Fruit fly (Drosophila melanogaster) whole organism, pupa: Measurements from ENCODE around the gene CG34426.

Source experiments
- CG10348 ChIP-seq: fragments of 200-800 bp; sonication (Bioruptor generic); IDR thresholded peaks from 2 replicates; pipeline ENCODE4 v1.3.6; 2022; ENCODE audit warnings: missing biosample characterization, missing genetic modification characterization
- CG12605 ChIP-seq: fragments of 200-800 bp; sonication (Bioruptor generic); IDR thresholded peaks from 2 replicates; pipeline ENCODE4 v1.3.6; 2022; ENCODE audit warnings: missing biosample characterization, missing genetic modification characterization
- CG13204 ChIP-seq: fragments of 200-800 bp; sonication (Bioruptor generic); optimal IDR thresholded peaks from 2 replicates; lab custom pipeline; 2018; ENCODE audit warnings: missing biosample characterization, mild to moderate bottlenecking, missing genetic modification characterization, moderate library complexity
- CG14655 ChIP-seq: fragments of 200-800 bp; sonication (Bioruptor generic); optimal IDR thresholded peaks from 3 replicates; lab custom pipeline; 2017; ENCODE audit warnings: mild to moderate bottlenecking, missing biosample characterization, missing genetic modification reagents, missing genetic modification characterization
- CG15710 ChIP-seq: fragments of 200-800 bp; sonication (Bioruptor generic); optimal IDR thresholded peaks from 2 replicates; lab custom pipeline; 2018; ENCODE audit warnings: missing biosample characterization, mild to moderate bottlenecking, missing genetic modification characterization, moderate library complexity
- CG17806 ChIP-seq: fragments of 200-800 bp; sonication (Bioruptor generic); optimal IDR thresholded peaks from 2 replicates; lab custom pipeline; 2018; ENCODE audit warnings: missing biosample characterization, mild to moderate bottlenecking, missing genetic modification characterization, moderate library complexity
- CG32121 ChIP-seq: fragments of 200-800 bp; sonication (Bioruptor generic); IDR thresholded peaks from 2 replicates; pipeline ENCODE4 v1.3.6; 2022; ENCODE audit warnings: missing biosample characterization, missing genetic modification characterization
- CG34367 ChIP-seq: fragments of 200-800 bp; sonication (Bioruptor generic); optimal IDR thresholded peaks from 2 replicates; lab custom pipeline; 2018; ENCODE audit warnings: missing biosample characterization, mild to moderate bottlenecking, missing genetic modification characterization
- CG4496 ChIP-seq: fragments of 200-800 bp; sonication (Bioruptor generic); IDR thresholded peaks from 3 replicates; pipeline ENCODE4 v1.3.6; 2022; ENCODE audit warnings: missing biosample characterization, missing genetic modification characterization
- CG8159 ChIP-seq: fragments of 200-800 bp; sonication (Bioruptor generic); optimal IDR thresholded peaks from 3 replicates; lab custom pipeline; 2018; ENCODE audit warnings: missing biosample characterization, mild to moderate bottlenecking, missing genetic modification characterization, moderate library complexity
- CG8301 ChIP-seq: fragments of 200-800 bp; sonication (Bioruptor generic); optimal IDR thresholded peaks from 2 replicates; lab custom pipeline; 2018; ENCODE audit warnings: missing biosample characterization, mild to moderate bottlenecking, missing genetic modification characterization
- CG9948 ChIP-seq: fragments of 200-800 bp; sonication (Bioruptor generic); optimal IDR thresholded peaks from 2 replicates; lab custom pipeline; 2018; ENCODE audit warnings: missing biosample characterization, mild to moderate bottlenecking, missing genetic modification characterization, moderate library complexity
- D1 ChIP-seq: fragments of 200-800 bp; sonication (Bioruptor generic); optimal IDR thresholded peaks from 2 replicates; lab custom pipeline; 2018; ENCODE audit warnings: missing biosample characterization, mild to moderate bottlenecking, missing genetic modification characterization, moderate library complexity
- EcR ChIP-seq: fragments of 200-800 bp; sonication (Bioruptor generic); optimal IDR thresholded peaks from 3 replicates; lab custom pipeline; 2019; ENCODE audit warnings: missing biosample characterization, missing genetic modification characterization, mild to moderate bottlenecking, moderate library complexity, missing genetic modification reagents
- Ets98B ChIP-seq: fragments of 200-800 bp; sonication (Bioruptor generic); IDR thresholded peaks from 2 replicates; pipeline ENCODE4 v1.3.6; 2022; ENCODE audit warnings: missing biosample characterization, missing genetic modification characterization
- Pif1A ChIP-seq: fragments of 200-800 bp; sonication (Bioruptor generic); optimal IDR thresholded peaks from 3 replicates; lab custom pipeline; 2016; ENCODE audit warnings: missing biosample characterization, missing genetic modification characterization
- Pif1B ChIP-seq: fragments of 200-800 bp; sonication (Bioruptor generic); optimal IDR thresholded peaks from 3 replicates; lab custom pipeline; 2016; ENCODE audit warnings: missing biosample characterization, missing genetic modification characterization
- Snoo ChIP-seq: fragments of 200-800 bp; sonication (Bioruptor generic); optimal IDR thresholded peaks from 3 replicates; lab custom pipeline; 2017; ENCODE audit warnings: missing biosample characterization, mild to moderate bottlenecking, missing genetic modification characterization, inconsistent platforms
- fd96Ca ChIP-seq: fragments of 200-800 bp; sonication (Bioruptor generic); IDR thresholded peaks from 3 replicates; pipeline ENCODE4 v1.3.6; 2022; ENCODE audit warnings: missing biosample characterization, missing genetic modification characterization
- gl ChIP-seq: fragments of 200-800 bp; sonication (Bioruptor generic); optimal IDR thresholded peaks from 2 replicates; lab custom pipeline; 2018; ENCODE audit warnings: missing biosample characterization, mild to moderate bottlenecking, missing genetic modification characterization
- rn ChIP-seq: fragments of 200-800 bp; sonication (Bioruptor generic); IDR thresholded peaks from 2 replicates; pipeline ENCODE4 v1.3.6; 2022; ENCODE audit warnings: missing biosample characterization, missing genetic modification characterization

The CG34426 gene

DNA sequence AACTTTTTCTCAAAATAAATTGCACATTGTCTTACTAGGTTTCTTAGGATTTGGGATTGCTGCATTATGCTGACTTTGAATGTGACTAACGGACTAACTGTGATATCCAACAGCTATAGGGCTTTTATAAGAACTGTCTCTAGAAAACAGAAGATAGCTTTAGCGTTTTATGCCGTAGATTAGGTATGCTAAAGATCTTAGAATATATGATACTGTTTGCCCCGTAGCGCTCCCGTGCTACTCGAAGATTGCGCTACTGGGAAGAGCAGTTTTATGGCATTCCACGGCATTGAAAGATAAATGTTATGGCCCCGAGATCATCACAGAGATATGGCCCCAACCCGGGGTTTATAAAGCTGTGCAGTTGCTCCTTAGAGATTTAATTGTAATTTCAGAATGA is at the start of gene CG34426, which contains the start of gene CG13311:
CG34426 (plus strand) TSS at position 400 of the 400 bp plus-strand sequence.
CG13311 (minus strand) TSS at position 101 of the 400 bp plus-strand sequence.
- TF ChIP-seq CG9948 (tag; lab: Kevin White, UChicago) (no peak), CG8159 (tag; lab: Kevin White, UChicago) (no peak), Ets98B (GFP tag; lab: Robert Waterston, UW) (no peak), CG34367 (no peak)
- TF ChIP-seq, all 21 proteins: peak for 0

DNA sequence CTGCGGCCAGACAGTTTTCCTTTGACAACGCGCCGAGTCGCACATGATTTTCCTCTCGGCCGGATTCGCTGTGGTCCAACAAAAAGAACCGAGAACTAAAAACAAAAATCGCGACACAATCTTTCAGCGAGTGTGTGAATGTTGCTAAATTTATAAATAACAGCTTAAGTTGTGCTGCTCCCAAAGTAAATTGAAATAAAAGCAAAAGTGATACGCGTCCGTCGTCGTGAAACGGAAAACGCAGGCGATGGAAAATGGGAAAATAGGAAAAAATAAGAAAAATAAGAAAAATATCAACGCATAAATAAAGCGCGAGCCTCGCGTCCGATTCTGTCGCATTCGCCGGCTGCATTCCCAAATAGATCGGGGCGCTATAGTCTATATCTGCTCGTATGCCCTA is 48.7 kb upstream of the CG34426 start, which contains the start of gene Fhos:
Fhos (plus strand) TSS at position 28 of the 400 bp plus-strand sequence.
- peak; percentile 21 for TF ChIP-seq CG8301 (tag; lab: Kevin White, UChicago)
- TF ChIP-seq CG34367 = no peak
- TF ChIP-seq CG14655 (GFP tag; lab: Kevin White, UChicago) = peak; percentile 3
- peak; percentile 30; the same call in 1 of the 2 replicates for TF ChIP-seq CG32121 (GFP tag; lab: Robert Waterston, UW)
- no peak for TF ChIP-seq CG15710 (tag; lab: Kevin White, UChicago)
- no peak for TF ChIP-seq CG13204 (GFP tag; lab: Kevin White, UChicago)
- no peak for TF ChIP-seq CG4496 (GFP tag; lab: Robert Waterston, UW)
- TF ChIP-seq CG12605 (GFP tag; lab: Robert Waterston, UW) = peak; percentile 50; the same call in 1 of the 2 replicates
- TF ChIP-seq Ets98B (GFP tag; lab: Robert Waterston, UW) = peak; percentile 24; the same call in 1 of the 2 replicates
- TF ChIP-seq CG8159 (tag; lab: Kevin White, UChicago) = no peak
- no peak for TF ChIP-seq Pif1B (GFP tag; lab: Kevin White, UChicago)
- TF ChIP-seq CG9948 (tag; lab: Kevin White, UChicago) = no peak
- TF ChIP-seq CG17806 (tag; lab: Kevin White, UChicago) = no peak
- no peak for TF ChIP-seq fd96Ca (GFP tag; lab: Robert Waterston, UW)

DNA sequence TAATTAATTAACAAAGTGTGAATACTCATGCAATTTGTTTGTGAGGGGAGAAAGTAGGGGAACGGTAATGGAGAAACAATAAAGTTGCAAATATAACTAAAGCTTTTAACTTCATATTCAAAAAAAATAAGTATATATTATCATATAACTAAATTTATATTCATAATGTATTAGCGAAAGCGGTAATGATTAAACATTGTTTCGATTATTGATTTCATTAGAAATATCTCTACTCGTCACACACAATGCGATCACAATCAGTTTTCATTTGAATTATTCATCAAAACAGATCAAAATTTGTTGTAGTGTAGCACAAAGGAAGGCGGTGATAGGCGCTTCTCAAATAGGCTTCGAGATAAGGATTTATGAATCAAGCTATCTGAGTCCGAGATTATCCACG is 46.6 kb upstream of the CG34426 start, which contains the start of gene CG6576:
CG6576 (plus strand) TSS at position 301 of the 400 bp plus-strand sequence.
- no peak for TF ChIP-seq gl
- TF ChIP-seq Ets98B (GFP tag; lab: Robert Waterston, UW) = no peak
- no peak for TF ChIP-seq CG13204 (GFP tag; lab: Kevin White, UChicago)
- TF ChIP-seq fd96Ca (GFP tag; lab: Robert Waterston, UW) = no peak
- TF ChIP-seq CG9948 (tag; lab: Kevin White, UChicago) = no peak
- no peak for TF ChIP-seq Pif1A (GFP tag; lab: Kevin White, UChicago)
- TF ChIP-seq CG10348 = no peak
- no peak for TF ChIP-seq CG32121 (GFP tag; lab: Robert Waterston, UW)
- no peak for TF ChIP-seq CG12605 (GFP tag; lab: Robert Waterston, UW)
- no peak for TF ChIP-seq EcR (GFP tag; lab: Kevin White, UChicago)
- TF ChIP-seq CG4496 (GFP tag; lab: Robert Waterston, UW) = no peak
- TF ChIP-seq Pif1B (GFP tag; lab: Kevin White, UChicago) = no peak
- no peak for TF ChIP-seq rn (GFP tag; lab: Robert Waterston, UW)
- no peak for TF ChIP-seq D1 (tag; lab: Kevin White, UChicago)
- TF ChIP-seq CG34367 = no peak

DNA sequence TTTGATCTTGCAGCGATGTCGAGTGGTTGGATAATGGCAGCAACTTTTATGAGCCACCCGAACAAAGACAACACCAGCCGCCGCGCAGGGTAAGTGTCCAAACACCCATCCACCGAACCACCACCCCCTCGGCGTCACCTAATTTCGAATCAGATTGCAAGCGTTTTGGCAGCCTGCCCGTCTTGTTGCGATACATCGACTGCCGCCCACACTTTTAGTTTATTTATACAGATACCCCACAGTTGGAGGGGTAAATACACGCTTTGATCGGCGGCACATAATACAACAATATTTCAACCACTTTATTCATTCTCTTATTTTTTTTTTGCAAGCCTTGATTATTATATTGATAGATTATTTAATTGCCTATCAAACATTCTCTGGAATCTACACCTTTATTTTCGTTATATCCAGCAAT is 39.2 kb upstream of the CG34426 start:
- no peak for TF ChIP-seq CG9948 (tag; lab: Kevin White, UChicago)
- peak; percentile 12; the same call in 1 of the 3 replicates for TF ChIP-seq fd96Ca (GFP tag; lab: Robert Waterston, UW)
- TF ChIP-seq Pif1B (GFP tag; lab: Kevin White, UChicago) = no peak
- TF ChIP-seq CG12605 (GFP tag; lab: Robert Waterston, UW) = peak; percentile 21; the same call in 1 of the 2 replicates
- peak; percentile 78 for TF ChIP-seq CG32121 (GFP tag; lab: Robert Waterston, UW)
- TF ChIP-seq Snoo = no peak
- peak; percentile 8 for TF ChIP-seq CG15710 (tag; lab: Kevin White, UChicago)
- TF ChIP-seq Pif1A (GFP tag; lab: Kevin White, UChicago) = peak; percentile 10
- TF ChIP-seq Ets98B (GFP tag; lab: Robert Waterston, UW) = peak; percentile 64
- no peak for TF ChIP-seq CG8159 (tag; lab: Kevin White, UChicago)
- TF ChIP-seq gl = no peak
- no peak for TF ChIP-seq rn (GFP tag; lab: Robert Waterston, UW)
- TF ChIP-seq D1 (tag; lab: Kevin White, UChicago) = no peak
- TF ChIP-seq CG10348 = no peak
- TF ChIP-seq CG13204 (GFP tag; lab: Kevin White, UChicago) = no peak

DNA sequence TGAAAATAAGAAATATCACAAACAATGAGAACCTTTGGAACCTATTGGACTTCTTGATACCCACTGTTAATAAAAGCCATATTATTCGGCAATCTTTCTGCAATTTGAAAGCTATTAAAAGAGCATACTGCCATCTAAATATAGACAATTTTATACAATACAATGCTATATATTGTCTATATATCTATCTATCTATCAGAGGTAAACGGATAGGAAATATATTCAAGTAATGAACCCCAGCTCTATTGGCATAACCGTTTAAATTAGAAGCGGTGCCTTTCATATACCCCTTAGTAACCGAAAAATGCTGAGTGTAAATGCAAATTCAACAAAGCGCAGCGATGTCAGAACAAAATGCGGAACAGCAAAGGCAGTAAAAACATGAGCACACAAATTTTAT is 38.5 kb upstream of the CG34426 start:
- TF ChIP-seq CG15710 (tag; lab: Kevin White, UChicago) (no peak), Snoo (peak; percentile 32), gl (no peak), CG12605 (GFP tag; lab: Robert Waterston, UW) (no peak)

DNA sequence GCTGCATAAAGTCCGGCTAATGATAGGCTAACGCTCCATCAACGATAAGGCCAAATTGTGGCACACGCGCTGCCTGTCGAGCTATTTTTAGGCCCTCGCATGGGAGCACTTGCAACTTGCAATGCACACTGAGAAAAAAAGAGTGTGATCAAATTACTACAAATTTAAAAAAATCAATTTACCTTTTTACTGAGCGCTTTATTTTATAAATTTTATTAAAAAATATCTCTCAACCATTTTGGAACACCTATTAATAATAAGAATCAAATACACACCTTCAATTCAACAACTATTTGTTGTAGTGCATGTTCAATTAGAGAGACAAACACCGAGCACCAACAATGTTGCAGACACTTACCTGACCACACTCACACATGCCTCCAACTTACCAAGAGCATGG is 36.8 kb upstream of the CG34426 start:
- TF ChIP-seq CG15710 (tag; lab: Kevin White, UChicago) = no peak
- TF ChIP-seq rn (GFP tag; lab: Robert Waterston, UW) = peak; percentile 91
- TF ChIP-seq CG32121 (GFP tag; lab: Robert Waterston, UW) = peak; percentile 97
- no peak for TF ChIP-seq EcR (GFP tag; lab: Kevin White, UChicago)
- TF ChIP-seq CG9948 (tag; lab: Kevin White, UChicago) = peak; percentile 66
- peak; percentile 66 for TF ChIP-seq CG10348
- TF ChIP-seq CG8301 (tag; lab: Kevin White, UChicago) = peak; percentile 85
- peak; percentile 70 for TF ChIP-seq fd96Ca (GFP tag; lab: Robert Waterston, UW)
- no peak for TF ChIP-seq Pif1A (GFP tag; lab: Kevin White, UChicago)
- TF ChIP-seq Snoo = no peak
- TF ChIP-seq CG4496 (GFP tag; lab: Robert Waterston, UW) = peak; percentile 96
- peak; percentile 96 for TF ChIP-seq CG12605 (GFP tag; lab: Robert Waterston, UW)
- TF ChIP-seq Pif1B (GFP tag; lab: Kevin White, UChicago) = peak; percentile 32
- TF ChIP-seq Ets98B (GFP tag; lab: Robert Waterston, UW) = peak; percentile 96
- TF ChIP-seq CG34367 = peak; percentile 19
- peak; percentile 71 for TF ChIP-seq CG17806 (tag; lab: Kevin White, UChicago)
- no peak for TF ChIP-seq CG8159 (tag; lab: Kevin White, UChicago)
- no peak for TF ChIP-seq gl
- TF ChIP-seq CG13204 (GFP tag; lab: Kevin White, UChicago) = no peak
- TF ChIP-seq D1 (tag; lab: Kevin White, UChicago) = no peak
- TF ChIP-seq CG14655 (GFP tag; lab: Kevin White, UChicago) = no peak
- TF ChIP-seq, all 21 proteins: peak for 12
